Fruit fly (Drosophila melanogaster) whole organism, embryonic: Measurements from ENCODE around the gene CG13766.

Source experiments
- Abd-B ChIP-seq: fragments of 200-800 bp; sonication (Bioruptor generic); optimal IDR thresholded peaks from 2 replicates; lab custom pipeline; 2018; ENCODE audit warnings: missing biosample characterization, mild to moderate bottlenecking, missing genetic modification characterization, moderate library complexity
- Atf-2 ChIP-seq: fragments of 200-800 bp; sonication (Bioruptor generic); optimal IDR thresholded peaks from 2 replicates; lab custom pipeline; 2016; ENCODE audit warnings: missing biosample characterization, missing genetic modification characterization
- CG10321 ChIP-seq: fragments of 200-800 bp; sonication (Bioruptor generic); IDR thresholded peaks from 2 replicates; pipeline ENCODE4 v1.3.6; 2022; ENCODE audit warnings: missing biosample characterization, missing genetic modification characterization
- CG11247 ChIP-seq: fragments of 200-800 bp; sonication (Bioruptor generic); IDR thresholded peaks from 2 replicates; pipeline ENCODE4 v1.3.6; 2022; ENCODE audit warnings: missing biosample characterization, missing genetic modification characterization
- CG11398 ChIP-seq: fragments of 200-800 bp; sonication (Bioruptor generic); optimal IDR thresholded peaks from 2 replicates; lab custom pipeline; 2016; ENCODE audit warnings: missing biosample characterization, missing genetic modification characterization
- CG12104 ChIP-seq: fragments of 200-800 bp; sonication (Bioruptor generic); optimal IDR thresholded peaks from 3 replicates; lab custom pipeline; 2016; ENCODE audit warnings: missing biosample characterization, missing genetic modification characterization
- CG16863 ChIP-seq: fragments of 200-800 bp; sonication (Bioruptor generic); optimal IDR thresholded peaks from 3 replicates; lab custom pipeline; 2016; ENCODE audit warnings: missing biosample characterization, missing genetic modification characterization
- CG17385 ChIP-seq: fragments of 200-800 bp; sonication (Bioruptor generic); optimal IDR thresholded peaks from 3 replicates; lab custom pipeline; 2018; ENCODE audit warnings: missing biosample characterization, mild to moderate bottlenecking, missing genetic modification characterization
- CG17912 ChIP-seq: fragments of 200-800 bp; sonication (Bioruptor generic); optimal IDR thresholded peaks from 2 replicates; lab custom pipeline; 2018; ENCODE audit warnings: missing biosample characterization, mild to moderate bottlenecking, missing genetic modification characterization
- CG18262 ChIP-seq: fragments of 200-800 bp; optimal IDR thresholded peaks from 3 replicates; lab custom pipeline; 2019; ENCODE audit warnings: missing biosample characterization, mild to moderate bottlenecking, missing genetic modification characterization, moderate library complexity
- CG30403 ChIP-seq: fragments of 200-800 bp; sonication (Bioruptor generic); optimal IDR thresholded peaks from 3 replicates; lab custom pipeline; 2016; ENCODE audit warnings: missing biosample characterization, missing genetic modification characterization
- CG34224 ChIP-seq: fragments of 200-800 bp; sonication (Bioruptor generic); IDR thresholded peaks from 3 replicates; pipeline ENCODE4 v1.3.6; 2022; ENCODE audit warnings: missing biosample characterization, missing genetic modification characterization; ENCODE audit not compliant: partially characterized antibody
- CG5953 ChIP-seq: fragments of 200-800 bp; sonication (Bioruptor generic); IDR thresholded peaks from 2 replicates; pipeline ENCODE4 v1.3.6; 2022; ENCODE audit warnings: missing biosample characterization, missing genetic modification characterization
- CG8089 ChIP-seq: fragments of 200-800 bp; sonication (Bioruptor generic); optimal IDR thresholded peaks from 3 replicates; lab custom pipeline; 2016; ENCODE audit warnings: missing biosample characterization, missing genetic modification characterization
- CG9437 ChIP-seq: fragments of 200-800 bp; sonication (Bioruptor generic); optimal IDR thresholded peaks from 2 replicates; lab custom pipeline; 2018; ENCODE audit warnings: missing biosample characterization, mild to moderate bottlenecking, missing genetic modification characterization
- CHES-1-like ChIP-seq: fragments of 200-800 bp; sonication (Bioruptor generic); optimal IDR thresholded peaks from 2 replicates; lab custom pipeline; 2016; ENCODE audit warnings: missing biosample characterization, missing genetic modification characterization
- CTCF ChIP-seq: fragments of 200-800 bp; sonication (Bioruptor generic); optimal IDR thresholded peaks from 2 replicates; lab custom pipeline; 2017; ENCODE audit warnings: missing biosample characterization, mild to moderate bottlenecking, missing genetic modification characterization, moderate library complexity
- Dek ChIP-seq: fragments of 200-800 bp; sonication (Bioruptor generic); optimal IDR thresholded peaks from 3 replicates; lab custom pipeline; 2019; ENCODE audit warnings: missing biosample characterization, mild to moderate bottlenecking, missing genetic modification characterization, moderate library complexity
- ERR ChIP-seq: fragments of 200-800 bp; sonication (Bioruptor generic); optimal IDR thresholded peaks from 2 replicates; lab custom pipeline; 2016; ENCODE audit warnings: missing biosample characterization, missing genetic modification characterization
- Fer1 ChIP-seq: fragments of 200-800 bp; sonication (Bioruptor generic); optimal IDR thresholded peaks from 2 replicates; lab custom pipeline; 2017; ENCODE audit warnings: missing biosample characterization, mild to moderate bottlenecking, missing genetic modification characterization
- Gsc ChIP-seq: fragments of 200-800 bp; sonication (Bioruptor generic); IDR thresholded peaks from 2 replicates; pipeline ENCODE4 v1.3.6; 2022; ENCODE audit warnings: missing biosample characterization, missing genetic modification characterization
- Hey ChIP-seq: fragments of 200-800 bp; sonication (Bioruptor generic); optimal IDR thresholded peaks from 3 replicates; lab custom pipeline; 2018; ENCODE audit warnings: missing biosample characterization, mild to moderate bottlenecking, missing genetic modification characterization
- HmgD ChIP-seq: fragments of 200-800 bp; sonication (Bioruptor generic); optimal IDR thresholded peaks from 3 replicates; lab custom pipeline; 2016; ENCODE audit warnings: missing biosample characterization, missing genetic modification characterization
- NC2β ChIP-seq: fragments of 200-800 bp; sonication (Bioruptor generic); optimal IDR thresholded peaks from 2 replicates; lab custom pipeline; 2016; ENCODE audit warnings: missing biosample characterization, missing genetic modification characterization
- NFAT ChIP-seq: fragments of 200-800 bp; sonication (Bioruptor generic); IDR thresholded peaks from 2 replicates; pipeline ENCODE4 v1.3.6; 2022; ENCODE audit warnings: missing biosample characterization, missing genetic modification characterization
- NK7.1 ChIP-seq: fragments of 200-800 bp; sonication (Bioruptor generic); optimal IDR thresholded peaks from 3 replicates; lab custom pipeline; 2016; ENCODE audit warnings: missing biosample characterization, missing genetic modification characterization
- Oaz ChIP-seq: fragments of 200-800 bp; sonication (Bioruptor generic); IDR thresholded peaks from 2 replicates; pipeline ENCODE4 v1.3.6; 2022; ENCODE audit warnings: missing biosample characterization, missing genetic modification characterization
- Sry-β ChIP-seq: fragments of 200-800 bp; sonication (Bioruptor generic); optimal IDR thresholded peaks from 2 replicates; lab custom pipeline; 2018; ENCODE audit warnings: missing biosample characterization, mild to moderate bottlenecking, missing genetic modification characterization, moderate library complexity
- Stat92E ChIP-seq, 3 experiments: fragments of >200 bp in 2 of 3; fragments of 200-800 bp in 1 of 3; sonication (Bioruptor generic) in 1 of 3; optimal IDR thresholded peaks; 2 replicates each; lab custom pipeline; 2017 to 2019; ENCODE audit warnings: missing biosample characterization in 3 of 3, missing genetic modification characterization in 3 of 3, mild to moderate bottlenecking in 1 of 3, moderate library complexity in 1 of 3
- Xbp1 ChIP-seq: fragments of 200-800 bp; sonication (Bioruptor generic); optimal IDR thresholded peaks from 3 replicates; lab custom pipeline; 2016; ENCODE audit warnings: missing biosample characterization, mild to moderate bottlenecking, missing genetic modification characterization
- YL-1 ChIP-seq: fragments of 200-800 bp; sonication (Bioruptor generic); optimal IDR thresholded peaks from 3 replicates; lab custom pipeline; 2017; ENCODE audit warnings: missing biosample characterization, mild to moderate bottlenecking, missing genetic modification characterization
- ap ChIP-seq: fragments of 200-800 bp; sonication (Bioruptor generic); IDR thresholded peaks from 2 replicates; pipeline ENCODE4 v1.3.6; 2022; ENCODE audit warnings: missing biosample characterization, missing genetic modification characterization
- bcd ChIP-seq: fragments of 200-800 bp; sonication (Bioruptor generic); optimal IDR thresholded peaks from 2 replicates; lab custom pipeline; 2017; ENCODE audit warnings: missing biosample characterization, mild to moderate bottlenecking, missing genetic modification characterization
- bigmax ChIP-seq: fragments of 200-800 bp; sonication (Bioruptor generic); optimal IDR thresholded peaks from 2 replicates; lab custom pipeline; 2018; ENCODE audit warnings: missing biosample characterization, mild to moderate bottlenecking, missing genetic modification characterization
- dati ChIP-seq: fragments of 200-800 bp; sonication (Bioruptor generic); IDR thresholded peaks from 2 replicates; pipeline ENCODE4 v1.3.6; 2022; ENCODE audit warnings: missing biosample characterization, missing genetic modification characterization
- dmrt11E ChIP-seq: fragments of 200-800 bp; sonication (Bioruptor generic); optimal IDR thresholded peaks from 3 replicates; lab custom pipeline; 2018; ENCODE audit warnings: missing biosample characterization, mild to moderate bottlenecking, missing genetic modification characterization, moderate library complexity
- esg ChIP-seq: fragments of 200-800 bp; sonication (Bioruptor generic); conservative IDR thresholded peaks from 2 replicates; pipeline ENCODE4 v1.3.6; 2022; ENCODE audit warnings: missing biosample characterization, missing genetic modification characterization
- grau ChIP-seq: fragments of 200-800 bp; optimal IDR thresholded peaks from 3 replicates; lab custom pipeline; 2019; ENCODE audit warnings: missing biosample characterization, mild to moderate bottlenecking, missing genetic modification characterization, moderate library complexity
- kni ChIP-seq: fragments of 200-800 bp; sonication (Bioruptor generic); optimal IDR thresholded peaks from 3 replicates; lab custom pipeline; 2017; ENCODE audit warnings: mild to moderate bottlenecking, missing biosample characterization, missing genetic modification reagents, missing genetic modification characterization
- lbe ChIP-seq: fragments of 200-800 bp; sonication (Bioruptor generic); optimal IDR thresholded peaks from 2 replicates; lab custom pipeline; 2016; ENCODE audit warnings: missing biosample characterization, mild to moderate bottlenecking, missing genetic modification characterization
- lmd ChIP-seq: fragments of 200-800 bp; sonication (Bioruptor generic); IDR thresholded peaks from 2 replicates; pipeline ENCODE4 v1.3.6; 2022; ENCODE audit warnings: missing biosample characterization, missing genetic modification characterization
- maf-S ChIP-seq: fragments of 200-800 bp; sonication (Bioruptor generic); optimal IDR thresholded peaks from 2 replicates; lab custom pipeline; 2016; ENCODE audit warnings: missing biosample characterization, missing genetic modification characterization
- odd ChIP-seq: fragments of 200-800 bp; sonication (Bioruptor generic); optimal IDR thresholded peaks from 2 replicates; lab custom pipeline; 2017; ENCODE audit warnings: missing biosample characterization, mild to moderate bottlenecking, missing genetic modification characterization
- otp ChIP-seq: fragments of 200-800 bp; sonication (Bioruptor generic); IDR thresholded peaks from 3 replicates; pipeline ENCODE4, ENCODE4 v1.3.6; 2022; ENCODE audit warnings: missing biosample characterization, missing genetic modification characterization
- run ChIP-seq: fragments of 200-800 bp; sonication (Bioruptor generic); optimal IDR thresholded peaks from 3 replicates; lab custom pipeline; 2018; ENCODE audit warnings: missing biosample characterization, mild to moderate bottlenecking, missing genetic modification characterization
- slp2 ChIP-seq: fragments of 200-800 bp; sonication (Bioruptor generic); optimal IDR thresholded peaks from 2 replicates; lab custom pipeline; 2016; ENCODE audit warnings: missing biosample characterization, missing genetic modification characterization
- so ChIP-seq: fragments of 200-800 bp; sonication (Bioruptor generic); IDR thresholded peaks from 3 replicates; pipeline ENCODE4 v1.3.6; 2022; ENCODE audit warnings: missing biosample characterization, missing genetic modification characterization
- sr ChIP-seq: fragments of 200-800 bp; sonication (Bioruptor generic); IDR thresholded peaks from 3 replicates; pipeline ENCODE4 v1.3.6; 2022; ENCODE audit warnings: missing biosample characterization, missing genetic modification characterization
- stc ChIP-seq: fragments of 200-800 bp; sonication (Bioruptor generic); IDR thresholded peaks from 2 replicates; pipeline ENCODE4 v1.3.6; 2022; ENCODE audit warnings: missing biosample characterization, missing genetic modification characterization
- usp ChIP-seq: fragments of >200 bp; optimal IDR thresholded peaks from 2 replicates; lab custom pipeline; 2017; ENCODE audit warnings: missing biosample characterization, missing genetic modification characterization
- vnd ChIP-seq: fragments of 200-800 bp; sonication (Bioruptor generic); IDR thresholded peaks from 3 replicates; pipeline ENCODE4 v1.3.6; 2022; ENCODE audit warnings: missing biosample characterization, missing genetic modification characterization; ENCODE audit not compliant: partially characterized antibody
- yki ChIP-seq: fragments of >200 bp; optimal IDR thresholded peaks from 3 replicates; lab custom pipeline; 2018

CG13766 gene

dm6 chr2L:6601018-6601505 is 35.1 kb upstream of the CG13766 start, which contains the start of gene Dpp10 (continued):
- peak; percentile 1 for TF ChIP-seq bigmax
- TF ChIP-seq maf-S = peak; percentile 77
- peak; percentile 81 for TF ChIP-seq Abd-B (GFP tag; lab: Kevin White, UChicago)
- peak; percentile 71 for TF ChIP-seq dati
- TF ChIP-seq sr = peak; percentile 65; the same call in 1 of the 3 replicates
- TF ChIP-seq CG11247 (GFP tag; lab: Robert Waterston, UW) = peak; percentile 94
- TF ChIP-seq kni = no peak
- peak; percentile 66 for TF ChIP-seq Hey (tag; lab: Kevin White, UChicago)
- no peak for TF ChIP-seq dmrt11E (tag; lab: Kevin White, UChicago)
- TF ChIP-seq CG8089 (GFP tag; lab: Kevin White, UChicago) = peak; percentile 71
- TF ChIP-seq CG10321 = peak; percentile 81
- no peak for TF ChIP-seq Stat92E (GFP tag; optimal IDR thresholded peaks at IDR 0.05; lab: Kevin White, UChicago)
- TF ChIP-seq CG5953 = peak; percentile 86
- peak; percentile 82 for TF ChIP-seq CG9437 (GFP tag; lab: Kevin White, UChicago)
- peak; percentile 69 for TF ChIP-seq run (tag; lab: Kevin White, UChicago)
- TF ChIP-seq Atf-2 (GFP tag; lab: Kevin White, UChicago) = peak; percentile 72
- peak; percentile 4 for TF ChIP-seq CG17912 (GFP tag; lab: Kevin White, UChicago)
- TF ChIP-seq otp = peak; percentile 71; the same call in 2 of the 3 replicates
- TF ChIP-seq esg (GFP tag; lab: Robert Waterston, UW) = peak; percentile 95
- TF ChIP-seq vnd (GFP tag; lab: Robert Waterston, UW) = 0 out of 3 replicates have a peak, but pooled peaks have one; percentile 46
- TF ChIP-seq CHES-1-like (GFP tag; lab: Kevin White, UChicago) = peak; percentile 84
- peak; percentile 75 for TF ChIP-seq NK7.1 (GFP tag; lab: Kevin White, UChicago)
- no peak for TF ChIP-seq yki
- TF ChIP-seq HmgD (GFP tag; lab: Kevin White, UChicago) = peak; percentile 25
- TF ChIP-seq lmd (GFP tag; lab: Robert Waterston, UW) = peak; percentile 95
- peak; percentile 87 for TF ChIP-seq Xbp1 (GFP tag; lab: Kevin White, UChicago)
- TF ChIP-seq ERR (GFP tag; lab: Kevin White, UChicago) = peak; percentile 80
- peak; percentile 89 for TF ChIP-seq ap (GFP tag; lab: Robert Waterston, UW)
- peak; percentile 95 for TF ChIP-seq so
- TF ChIP-seq odd = peak; percentile 87
- peak; percentile 97 for TF ChIP-seq Fer1
- peak; percentile 91 for TF ChIP-seq Dek
- peak; percentile 63 for TF ChIP-seq slp2
- TF ChIP-seq NC2β = peak; percentile 80
- TF ChIP-seq bcd (GFP tag; lab: Kevin White, UChicago) = peak; percentile 90
- no peak for TF ChIP-seq Sry-β
- peak; percentile 88 for TF ChIP-seq CG17385 (GFP tag; lab: Kevin White, UChicago)
- peak; percentile 36; the same call in 1 of the 3 replicates for TF ChIP-seq CG34224 (GFP tag; lab: Robert Waterston, UW)
- peak; percentile 81 for TF ChIP-seq CG16863 (GFP tag; lab: Kevin White, UChicago)
- TF ChIP-seq NFAT (GFP tag; lab: Robert Waterston, UW) = peak; percentile 93
- TF ChIP-seq stc (GFP tag; lab: Robert Waterston, UW) = peak; percentile 95
- TF ChIP-seq CG11398 = peak; percentile 75
- TF ChIP-seq lbe = no peak
- TF ChIP-seq CG30403 (GFP tag; lab: Kevin White, UChicago) = peak; percentile 95
- TF ChIP-seq grau (tag; lab: Kevin White, UChicago) = peak; percentile 92
- TF ChIP-seq usp (GFP tag; lab: Kevin White, UChicago) = no peak
- TF ChIP-seq Gsc (GFP tag; lab: Robert Waterston, UW) = peak; percentile 73
- TF ChIP-seq CG12104 = peak; percentile 83
- peak; percentile 96 for TF ChIP-seq Oaz
- peak; percentile 71 for TF ChIP-seq CG18262
- peak; percentile 55 for TF ChIP-seq YL-1 (GFP tag; lab: Kevin White, UChicago)
- no peak for TF ChIP-seq CTCF (GFP tag; lab: Kevin White, UChicago)
